Fruit fly (Drosophila melanogaster): Measurements from ENCODE around the gene Pdp.

Pdp gene

dm6 chrX:7698000-7698896, 36.2 kb downstream of the Pdp start (continued):
- TF ChIP-seq Dip2 (GFP tag; IDR thresholded peaks at IDR 0.05) (0 out of 2 replicates have a peak, but pooled peaks have one; percentile 62), dan (GFP tag; IDR thresholded peaks at IDR 0.05) (peak; percentile 57), CG17359 (tag; optimal IDR thresholded peaks at IDR 0.05) (peak; percentile 98), lilli (GFP tag; optimal IDR thresholded peaks at IDR 0.05) (peak; percentile 93), ATbp (GFP tag; optimal IDR thresholded peaks at IDR 0.05) (peak; percentile 95), unc-4 (GFP tag; IDR thresholded peaks at IDR 0.05; ENCODE audit: partially characterized antibody) (no peak), CG17361 (GFP tag; IDR thresholded peaks at IDR 0.05) (peak; percentile 99), CG2129 (GFP tag; IDR thresholded peaks at IDR 0.05; ENCODE audit: partially characterized antibody) (no peak), CG18599 (GFP tag; optimal IDR thresholded peaks at IDR 0.05) (peak; percentile 97), Dad (GFP tag; optimal IDR thresholded peaks at IDR 0.05) (peak; percentile 91), klu (GFP tag; IDR thresholded peaks at IDR 0.05) (peak; percentile 92), CG4730 (GFP tag; IDR thresholded peaks at IDR 0.05) (peak; percentile 93), CG17186 (GFP tag; optimal IDR thresholded peaks at IDR 0.05) (peak; percentile 71), Hsf (GFP tag; optimal IDR thresholded peaks at IDR 0.05) (peak; percentile 95), Sin3A (optimal IDR thresholded peaks at IDR 0.05) (no peak), zen (tag; optimal IDR thresholded peaks at IDR 0.05) (peak; percentile 88), yki (optimal IDR thresholded peaks at IDR 0.05) (no peak), CG13296 (GFP tag; optimal IDR thresholded peaks at IDR 0.05) (peak; percentile 96), CG3847 (GFP tag; IDR thresholded peaks at IDR 0.05) (peak; percentile 95), Bdp1 (GFP tag; optimal IDR thresholded peaks at IDR 0.05) (peak; percentile 75), CHES-1-like (GFP tag; optimal IDR thresholded peaks at IDR 0.05) (peak; percentile 98), B-H1 (GFP tag; IDR thresholded peaks at IDR 0.05) (peak; percentile 96), CG30403 (GFP tag; optimal IDR thresholded peaks at IDR 0.05) (peak; percentile 96), Max (GFP tag; optimal IDR thresholded peaks at IDR 0.05) (peak; percentile 92), CG7963 (GFP tag; IDR thresholded peaks at IDR 0.05; ENCODE audit: partially characterized antibody) (no peak), HmgD (GFP tag; optimal IDR thresholded peaks at IDR 0.05) (peak; percentile 20), CG10366 (GFP tag; IDR thresholded peaks at IDR 0.05) (peak; percentile 96), CG31224 (GFP tag; IDR thresholded peaks at IDR 0.05) (peak; percentile 91), gcm (GFP tag; optimal IDR thresholded peaks at IDR 0.05) (peak; percentile 94), CG8478 (optimal IDR thresholded peaks at IDR 0.05) (no peak), H2.0 (GFP tag; IDR thresholded peaks at IDR 0.05) (peak; percentile 96), kah (GFP tag; optimal IDR thresholded peaks at IDR 0.05) (peak; percentile 90), dimm (GFP tag; IDR thresholded peaks at IDR 0.05) (peak; percentile 88), PHDP (tag; optimal IDR thresholded peaks at IDR 0.05) (peak; percentile 98), CG17802 (tag; optimal IDR thresholded peaks at IDR 0.05) (peak; percentile 83), vnd (GFP tag; IDR thresholded peaks at IDR 0.05; ENCODE audit: partially characterized antibody) (no peak), ab (GFP tag; optimal IDR thresholded peaks at IDR 0.05) (peak; percentile 81), rib (GFP tag; IDR thresholded peaks at IDR 0.05) (peak; percentile 95), gcm2 (GFP tag; optimal IDR thresholded peaks at IDR 0.05) (peak; percentile 86), Fer2 (tag; optimal IDR thresholded peaks at IDR 0.05) (peak; percentile 94), hth (optimal IDR thresholded peaks at IDR 0.05) (no peak), CG7372 (GFP tag; IDR thresholded peaks at IDR 0.05) (peak; percentile 94), Six4 (GFP tag; optimal IDR thresholded peaks at IDR 0.05) (peak; percentile 91), grn (GFP tag; optimal IDR thresholded peaks at IDR 0.05) (peak; percentile 72), cwo (GFP tag; optimal IDR thresholded peaks at IDR 0.05) (peak; percentile 96), Ravus (GFP tag; IDR thresholded peaks at IDR 0.05) (peak; percentile 88), kay (GFP tag; optimal IDR thresholded peaks at IDR 0.05) (peak; percentile 84), Meics (GFP tag; optimal IDR thresholded peaks at IDR 0.05) (peak; percentile 97), ash1 (GFP tag; optimal IDR thresholded peaks at IDR 0.05) (no peak), Asciz (GFP tag; optimal IDR thresholded peaks at IDR 0.05) (peak; percentile 96)
